Fruit fly (Drosophila melanogaster): ENCODE data around the gene IleRS-m.

Gene IleRS-m

DNA sequence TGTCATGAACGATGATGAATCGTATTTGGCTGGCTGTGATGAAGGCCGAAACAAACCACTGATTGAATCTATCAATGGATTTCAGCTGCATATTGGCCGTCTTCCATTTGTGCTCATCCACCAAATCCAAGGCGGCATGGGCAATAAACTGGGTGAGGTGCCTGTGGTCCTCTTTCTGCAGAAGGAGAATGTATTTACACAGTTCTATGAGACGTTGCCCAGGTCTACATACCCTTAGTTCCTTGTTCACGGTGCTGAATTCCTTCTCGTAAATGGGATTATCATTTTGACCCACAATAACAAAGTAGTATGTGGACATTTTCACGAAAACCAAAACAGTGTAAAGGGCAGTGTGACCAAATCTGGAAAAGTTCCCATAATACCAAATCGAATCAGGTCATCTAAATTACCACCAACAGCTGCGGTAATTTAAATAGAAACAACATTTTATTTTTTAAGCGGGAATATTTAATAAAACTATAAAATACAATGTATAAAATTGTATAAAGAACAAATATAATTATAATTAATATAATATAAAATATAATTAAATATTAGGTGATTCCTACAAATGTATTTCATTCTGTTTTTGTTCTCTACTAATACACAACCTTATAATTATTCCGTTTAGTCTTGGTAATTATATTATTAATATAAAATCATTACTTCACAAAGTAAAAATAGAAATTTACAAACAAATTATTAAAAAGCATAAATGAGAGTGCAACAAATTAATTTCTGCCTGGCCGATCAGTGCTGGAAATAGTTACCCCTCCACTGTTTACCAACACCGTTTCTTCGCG lies 31.4 kb downstream of the IleRS-m start, which contains the start of the genes Trs20 and elg1:
Trs20 (minus strand) TSS at position 369 of the 803 bp plus-strand sequence.
elg1 (plus strand) TSS at position 765 of the 803 bp plus-strand sequence.
- TF ChIP-seq Dll (optimal IDR thresholded peaks at IDR 0.05) = no peak
- TF ChIP-seq pan (optimal IDR thresholded peaks at IDR 0.05) = no peak
- TF ChIP-seq CG8478 (optimal IDR thresholded peaks at IDR 0.05) = no peak
- no peak for TF ChIP-seq usp (GFP tag; optimal IDR thresholded peaks at IDR 0.05)
- TF ChIP-seq EcR (GFP tag; optimal IDR thresholded peaks at IDR 0.05) = no peak
- no peak for TF ChIP-seq psq (optimal IDR thresholded peaks at IDR 0.05)

DNA sequence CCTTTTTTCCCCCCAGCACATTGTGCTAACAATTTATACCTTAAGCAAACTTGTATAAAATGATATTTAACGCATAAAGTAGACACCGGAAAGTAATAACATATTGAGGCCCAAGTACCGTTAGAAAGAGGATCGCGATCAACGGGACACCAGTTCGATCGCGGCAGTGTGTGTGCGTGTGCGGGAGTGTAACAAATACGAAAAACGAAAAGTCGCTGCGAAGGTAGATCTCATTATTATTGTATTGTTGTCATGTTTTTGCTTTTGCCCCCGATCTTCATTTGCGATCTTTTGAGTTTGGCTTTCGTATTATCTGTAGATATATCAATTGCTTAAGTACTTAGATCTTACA lies 32.0 kb downstream of the IleRS-m start:
- TF ChIP-seq psq (optimal IDR thresholded peaks at IDR 0.05) = no peak
- no peak for TF ChIP-seq CG8478 (optimal IDR thresholded peaks at IDR 0.05)
- TF ChIP-seq pan (optimal IDR thresholded peaks at IDR 0.05) = no peak
- no peak for TF ChIP-seq EcR (GFP tag; optimal IDR thresholded peaks at IDR 0.05)
- no peak for TF ChIP-seq usp (GFP tag; optimal IDR thresholded peaks at IDR 0.05)
- no peak for TF ChIP-seq Dll (optimal IDR thresholded peaks at IDR 0.05)

DNA sequence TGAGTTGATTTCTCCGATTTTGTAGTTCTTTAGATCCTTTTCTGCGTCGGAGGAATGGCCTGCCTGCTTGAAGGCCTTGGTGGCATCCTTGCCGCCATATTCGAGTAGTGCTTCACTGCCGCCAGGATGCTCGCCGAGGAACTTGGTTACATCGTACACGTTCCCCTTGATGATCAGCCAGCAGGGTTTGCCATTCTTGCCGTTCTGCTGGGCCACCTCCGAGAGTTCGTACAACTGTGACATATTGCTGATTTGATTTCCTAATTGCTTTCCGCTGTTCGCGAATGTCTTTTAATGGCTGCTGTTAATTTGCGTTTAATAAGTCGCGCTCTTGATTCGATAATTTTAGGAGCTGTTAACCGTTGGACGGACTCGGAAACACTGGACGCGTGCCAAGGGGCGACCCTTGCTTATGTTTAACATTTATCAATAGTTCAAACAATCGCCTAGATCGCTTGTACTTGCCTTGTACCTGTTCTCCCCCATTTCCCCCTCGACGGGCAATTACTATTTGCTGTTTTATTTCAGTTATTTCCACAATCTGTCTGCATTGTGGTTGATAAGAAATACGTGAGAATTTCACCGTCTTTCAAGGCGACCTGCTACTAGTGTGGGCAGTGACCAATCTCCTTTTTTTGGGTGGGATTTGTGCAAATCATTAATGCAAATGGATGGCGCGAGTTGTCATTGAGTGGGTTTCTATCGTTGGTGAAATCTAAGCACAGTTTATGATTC lies 36.9 kb downstream of the IleRS-m start:
- TF ChIP-seq pan (optimal IDR thresholded peaks at IDR 0.05) = no peak
- TF ChIP-seq Dll (optimal IDR thresholded peaks at IDR 0.05) = no peak
- no peak for TF ChIP-seq usp (GFP tag; optimal IDR thresholded peaks at IDR 0.05)
- no peak for TF ChIP-seq psq (optimal IDR thresholded peaks at IDR 0.05)
- no peak for TF ChIP-seq EcR (GFP tag; optimal IDR thresholded peaks at IDR 0.05)
- no peak for TF ChIP-seq CG8478 (optimal IDR thresholded peaks at IDR 0.05)

DNA sequence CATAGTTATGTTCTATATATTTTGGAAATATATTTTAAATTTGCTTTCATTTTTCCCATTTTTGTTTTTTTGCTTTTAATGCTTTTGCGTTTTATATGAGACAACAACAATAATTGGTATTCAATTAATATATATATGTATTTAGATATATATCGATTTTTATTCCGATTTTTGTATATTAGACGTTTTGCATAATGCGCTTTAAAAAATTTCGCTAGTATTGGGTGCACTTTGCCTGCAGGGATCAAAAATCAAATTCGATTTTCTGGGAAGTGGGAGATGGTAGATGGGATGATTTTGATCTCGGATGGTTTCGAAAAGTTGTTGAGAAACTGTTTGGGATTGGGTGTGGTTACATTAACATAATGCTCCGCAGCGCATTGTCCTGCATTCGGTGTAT lies 37.7 kb downstream of the IleRS-m start, which contains the start of gene CG5157:
CG5157 (minus strand) TSS at position 101 of the 400 bp plus-strand sequence.
- TF ChIP-seq psq (optimal IDR thresholded peaks at IDR 0.05) (no peak), pan (optimal IDR thresholded peaks at IDR 0.05) (no peak)

- TF ChIP-seq EcR (GFP tag; optimal IDR thresholded peaks at IDR 0.05) = no peak
- TF ChIP-seq CG8478 (optimal IDR thresholded peaks at IDR 0.05) = no peak
- TF ChIP-seq pan (optimal IDR thresholded peaks at IDR 0.05) = no peak
- TF ChIP-seq usp (GFP tag; optimal IDR thresholded peaks at IDR 0.05) = no peak
- no peak for TF ChIP-seq psq (optimal IDR thresholded peaks at IDR 0.05)
- TF ChIP-seq Dll (optimal IDR thresholded peaks at IDR 0.05) = no peak
Observed at dm6 chr3L:16139131-16139530, 39.1 kb downstream of the IleRS-m start.

- TF ChIP-seq CG8478 (optimal IDR thresholded peaks at IDR 0.05) (no peak), psq (optimal IDR thresholded peaks at IDR 0.05) (no peak), usp (GFP tag; optimal IDR thresholded peaks at IDR 0.05) (no peak), Dll (optimal IDR thresholded peaks at IDR 0.05) (no peak), pan (optimal IDR thresholded peaks at IDR 0.05) (no peak), EcR (GFP tag; optimal IDR thresholded peaks at IDR 0.05) (no peak)
Observed at dm6 chr3L:16141556-16141955, 41.5 kb downstream of the IleRS-m start.

- TF ChIP-seq pan (optimal IDR thresholded peaks at IDR 0.05) (no peak), usp (GFP tag; optimal IDR thresholded peaks at IDR 0.05) (no peak), CG8478 (optimal IDR thresholded peaks at IDR 0.05) (no peak), EcR (GFP tag; optimal IDR thresholded peaks at IDR 0.05) (no peak), psq (optimal IDR thresholded peaks at IDR 0.05) (no peak), Dll (optimal IDR thresholded peaks at IDR 0.05) (no peak)
Observed at dm6 chr3L:16143685-16144539, 43.8 kb downstream of the IleRS-m start, which contains the start of gene CG32152. Gene CG32152, minus strand, starts transcription at chr3L:16144036.

dm6 chr3L:16145282-16145681 lies 45.2 kb downstream of the IleRS-m start:
- no peak for TF ChIP-seq EcR (GFP tag; optimal IDR thresholded peaks at IDR 0.05)
- no peak for TF ChIP-seq CG8478 (optimal IDR thresholded peaks at IDR 0.05)
- no peak for TF ChIP-seq pan (optimal IDR thresholded peaks at IDR 0.05)
- no peak for TF ChIP-seq Dll (optimal IDR thresholded peaks at IDR 0.05)
- no peak for TF ChIP-seq psq (optimal IDR thresholded peaks at IDR 0.05)
- TF ChIP-seq usp (GFP tag; optimal IDR thresholded peaks at IDR 0.05) = no peak

- TF ChIP-seq EcR (GFP tag; optimal IDR thresholded peaks at IDR 0.05) (no peak), CG8478 (optimal IDR thresholded peaks at IDR 0.05) (no peak), usp (GFP tag; optimal IDR thresholded peaks at IDR 0.05) (no peak), Dll (optimal IDR thresholded peaks at IDR 0.05) (no peak), psq (optimal IDR thresholded peaks at IDR 0.05) (no peak)
Observed at dm6 chr3L:16145931-16146538, 46.0 kb downstream of the IleRS-m start.

- TF ChIP-seq psq (optimal IDR thresholded peaks at IDR 0.05) = no peak
- TF ChIP-seq EcR (GFP tag; optimal IDR thresholded peaks at IDR 0.05) = no peak
- TF ChIP-seq usp (GFP tag; optimal IDR thresholded peaks at IDR 0.05) = no peak
- no peak for TF ChIP-seq Dll (optimal IDR thresholded peaks at IDR 0.05)
- TF ChIP-seq pan (optimal IDR thresholded peaks at IDR 0.05) = no peak
- no peak for TF ChIP-seq CG8478 (optimal IDR thresholded peaks at IDR 0.05)
Observed at dm6 chr3L:16146539-16146934, 46.5 kb downstream of the IleRS-m start.

- TF ChIP-seq EcR (GFP tag; optimal IDR thresholded peaks at IDR 0.05) = no peak
- no peak for TF ChIP-seq CG8478 (optimal IDR thresholded peaks at IDR 0.05)
- TF ChIP-seq psq (optimal IDR thresholded peaks at IDR 0.05) = no peak
- TF ChIP-seq usp (GFP tag; optimal IDR thresholded peaks at IDR 0.05) = no peak
Observed at dm6 chr3L:16147325-16147724, 47.2 kb downstream of the IleRS-m start.

Data from whole organism.